Worm (Caenorhabditis elegans) whole organism, L1 larva: ENCODE data around the gene C49F8.14.

ENCODE experiments used
- C04F5.9 ChIP-seq: sonication (generic microtip); optimal IDR thresholded peaks from 2 replicates; lab custom pipeline; 2016; ENCODE audit warnings: missing genetic modification characterization, missing compliant biosample characterization
- C34B4.2 ChIP-seq: sonication (generic microtip); optimal IDR thresholded peaks from 2 replicates; lab custom pipeline; 2017; ENCODE audit warnings: mild to moderate bottlenecking, missing genetic modification characterization, missing compliant biosample characterization
- F16B12.6 ChIP-seq: fragments of 150-350 bp; optimal IDR thresholded peaks from 2 replicates; lab custom pipeline; 2014; ENCODE audit warnings: missing biosample characterization, missing genetic modification characterization
- aha-1 ChIP-seq: fragments of 150-350 bp; optimal IDR thresholded peaks from 2 replicates; lab custom pipeline; 2014; ENCODE audit warnings: missing biosample characterization, missing genetic modification characterization
- ceh-63 ChIP-seq: fragments of 200-800 bp; sonication (Bioruptor generic); optimal IDR thresholded peaks from 2 replicates; lab custom pipeline; 2018; ENCODE audit warnings: mild to moderate bottlenecking, missing genetic modification characterization, missing compliant biosample characterization
- ceh-8 ChIP-seq: fragments of 200-800 bp; sonication (Bioruptor generic); optimal IDR thresholded peaks from 2 replicates; lab custom pipeline; 2018; ENCODE audit warnings: mild to moderate bottlenecking, missing genetic modification characterization, moderate library complexity, missing compliant biosample characterization
- ceh-82 ChIP-seq, 3 experiments: fragments of 150-350 bp in 1 of 3; sonication (generic microtip) in 2 of 3; optimal IDR thresholded peaks; 2 replicates each; lab custom pipeline; 2014 to 2017; ENCODE audit warnings: missing biosample characterization in 3 of 3, missing genetic modification characterization in 3 of 3
- ceh-90 ChIP-seq: sonication (generic microtip); optimal IDR thresholded peaks from 2 replicates; lab custom pipeline; 2016; ENCODE audit warnings: missing genetic modification characterization, missing compliant biosample characterization
- dsc-1 ChIP-seq: sonication (generic microtip); optimal IDR thresholded peaks from 2 replicates; lab custom pipeline; 2016; ENCODE audit warnings: mild to moderate bottlenecking, missing genetic modification characterization, missing compliant biosample characterization
- efl-1 ChIP-seq, 4 experiments: fragments of 150-350 bp; optimal IDR thresholded peaks in 3 of 4; peaks in 1 of 4; 1 replicate in 1 of 4; 2 replicates in 3 of 4; lab custom pipeline; 2014; ENCODE audit warnings: missing biosample characterization in 2 of 4, missing genetic modification characterization in 2 of 4, missing genetic modification reagents in 2 of 4
- efl-3 ChIP-seq: fragments of 200-800 bp; sonication (Bioruptor generic); optimal IDR thresholded peaks from 2 replicates; lab custom pipeline; 2018; ENCODE audit warnings: mild to moderate bottlenecking, missing genetic modification characterization, missing compliant biosample characterization
- egl-13 ChIP-seq: sonication (generic microtip); optimal IDR thresholded peaks from 2 replicates; lab custom pipeline; 2016; ENCODE audit warnings: missing genotype, missing genetic modification reagents, missing genetic modification characterization, missing compliant biosample characterization
- elt-2 ChIP-seq: sonication (generic microtip); optimal IDR thresholded peaks from 2 replicates; lab custom pipeline; 2016; ENCODE audit warnings: missing genetic modification characterization, mild to moderate bottlenecking, inconsistent platforms, missing compliant biosample characterization, missing genetic modification reagents
- fkh-10 ChIP-seq: sonication (generic microtip); optimal IDR thresholded peaks from 2 replicates; lab custom pipeline; 2017; ENCODE audit warnings: missing biosample characterization, missing genetic modification reagents, missing genetic modification characterization
- fkh-4 ChIP-seq: sonication (generic microtip); optimal IDR thresholded peaks from 2 replicates; lab custom pipeline; 2016; ENCODE audit warnings: missing compliant biosample characterization, missing genetic modification characterization, borderline replicate concordance
- irx-1 ChIP-seq: sonication (generic microtip); optimal IDR thresholded peaks from 2 replicates; lab custom pipeline; 2016; ENCODE audit warnings: missing genetic modification characterization, missing compliant biosample characterization
- jun-1 ChIP-seq: fragments of 150-350 bp; optimal IDR thresholded peaks from 2 replicates; lab custom pipeline; 2014; ENCODE audit warnings: missing biosample characterization, missing genetic modification reagents, missing genetic modification characterization
- lin-14 ChIP-seq: fragments of 200-800 bp; sonication (Bioruptor generic); optimal IDR thresholded peaks from 2 replicates; lab custom pipeline; 2018; ENCODE audit warnings: mild to moderate bottlenecking, missing genetic modification characterization, moderate library complexity, missing compliant biosample characterization
- lin-15B ChIP-seq: fragments of 150-350 bp; sonication (generic microtip); optimal IDR thresholded peaks from 3 replicates; lab custom pipeline; 2014; ENCODE audit warnings: missing biosample characterization, missing genetic modification characterization
- lsy-2 ChIP-seq, 2 experiments: fragments of 150-350 bp; optimal IDR thresholded peaks; 2 replicates each; lab custom pipeline; 2014; ENCODE audit warnings: missing biosample characterization in 2 of 2, missing genetic modification characterization in 2 of 2
- mab-9 ChIP-seq: fragments of 200-800 bp; sonication (Bioruptor generic); IDR thresholded peaks from 2 replicates; pipeline ENCODE4 v1.3.6; 2022; ENCODE audit warnings: missing genetic modification reagents, missing genetic modification characterization, missing compliant biosample characterization
- mdl-1 ChIP-seq, 2 experiments: fragments of 150-350 bp; optimal IDR thresholded peaks; 2 replicates each; lab custom pipeline; 2014 to 2017; ENCODE audit warnings: missing biosample characterization in 2 of 2, missing genetic modification characterization in 2 of 2, inconsistent platforms in 1 of 2
- nhr-11 ChIP-seq: fragments of 150-350 bp; optimal IDR thresholded peaks from 2 replicates; lab custom pipeline; 2014; ENCODE audit warnings: missing biosample characterization, missing genetic modification characterization
- nhr-19 ChIP-seq: fragments of 200-800 bp; sonication (Bioruptor generic); conservative IDR thresholded peaks from 2 replicates; pipeline ENCODE4 v1.3.6; 2022; ENCODE audit warnings: missing genetic modification characterization, missing compliant biosample characterization
- nhr-20 ChIP-seq: sonication (generic microtip); optimal IDR thresholded peaks from 2 replicates; lab custom pipeline; 2016; ENCODE audit warnings: mild to moderate bottlenecking, missing genetic modification characterization, missing compliant biosample characterization
- nhr-237 ChIP-seq: fragments of 150-350 bp; optimal IDR thresholded peaks from 2 replicates; lab custom pipeline; 2014; ENCODE audit warnings: missing biosample characterization, missing genetic modification characterization
- nhr-47 ChIP-seq: sonication (generic microtip); optimal IDR thresholded peaks from 2 replicates; lab custom pipeline; 2016; ENCODE audit warnings: mild to moderate bottlenecking, missing genetic modification characterization, moderate library complexity, missing compliant biosample characterization
- nhr-71 ChIP-seq: sonication (generic microtip); optimal IDR thresholded peaks from 2 replicates; lab custom pipeline; 2016; ENCODE audit warnings: mild to moderate bottlenecking, missing genetic modification characterization, moderate library complexity, missing compliant biosample characterization
- nhr-76 ChIP-seq: sonication (generic microtip); optimal IDR thresholded peaks from 2 replicates; lab custom pipeline; 2017; ENCODE audit warnings: missing biosample characterization, missing genetic modification characterization
- nhr-85 ChIP-seq: sonication (generic microtip); peaks from one replicate; lab custom pipeline; 2016; ENCODE audit warnings: missing genetic modification characterization, inconsistent platforms, missing compliant biosample characterization
- nhr-90 ChIP-seq: sonication (generic microtip); optimal IDR thresholded peaks from 2 replicates; lab custom pipeline; 2016; ENCODE audit warnings: mild to moderate bottlenecking, missing genetic modification characterization, missing compliant biosample characterization; ENCODE audit not compliant: poor library complexity
- pag-3 ChIP-seq: sonication (generic microtip); optimal IDR thresholded peaks from 2 replicates; lab custom pipeline; 2017; ENCODE audit warnings: missing genetic modification characterization, mild to moderate bottlenecking, missing compliant biosample characterization, antibody characterized with exemption, borderline replicate concordance; ENCODE audit not compliant: insufficient read depth
- pax-3 ChIP-seq: fragments of 200-800 bp; sonication (Bioruptor generic); optimal IDR thresholded peaks from 2 replicates; lab custom pipeline; 2018; ENCODE audit warnings: mild to moderate bottlenecking, missing genetic modification characterization, moderate library complexity, missing compliant biosample characterization
- rnt-1 ChIP-seq: sonication (generic microtip); optimal IDR thresholded peaks from 2 replicates; lab custom pipeline; 2016; ENCODE audit warnings: mild to moderate bottlenecking, missing genetic modification characterization, moderate library complexity, missing compliant biosample characterization
- snpc-4 ChIP-seq: fragments of 150-350 bp; optimal IDR thresholded peaks from 2 replicates; lab custom pipeline; 2014; ENCODE audit warnings: missing biosample characterization, missing genetic modification characterization
- snu-23 ChIP-seq: sonication (generic microtip); optimal IDR thresholded peaks from 2 replicates; lab custom pipeline; 2016; ENCODE audit warnings: missing genetic modification characterization, missing compliant biosample characterization
- sup-37 ChIP-seq: fragments of 200-800 bp; sonication (Bioruptor generic); optimal IDR thresholded peaks from 2 replicates; lab custom pipeline; 2018; ENCODE audit warnings: mild to moderate bottlenecking, missing genetic modification characterization, missing compliant biosample characterization
- tbx-2 ChIP-seq: sonication (generic microtip); optimal IDR thresholded peaks from 2 replicates; lab custom pipeline; 2016; ENCODE audit warnings: missing genetic modification characterization, missing compliant biosample characterization
- unc-130 ChIP-seq: fragments of 150-350 bp; optimal IDR thresholded peaks from 2 replicates; lab custom pipeline; 2017; ENCODE audit warnings: missing biosample characterization, missing genetic modification characterization, inconsistent platforms
- unc-30 ChIP-seq: sonication (generic microtip); optimal IDR thresholded peaks from 2 replicates; lab custom pipeline; 2017; ENCODE audit warnings: missing biosample characterization, missing genetic modification characterization
- vab-15 ChIP-seq: sonication (generic microtip); optimal IDR thresholded peaks from 2 replicates; lab custom pipeline; 2017; ENCODE audit warnings: missing genotype, mild to moderate bottlenecking, missing genetic modification characterization, missing compliant biosample characterization
- zag-1 ChIP-seq: fragments of 150-350 bp; optimal IDR thresholded peaks from 2 replicates; lab custom pipeline; 2014; ENCODE audit warnings: missing biosample characterization, missing genetic modification characterization
- ztf-11 ChIP-seq, 2 experiments: sonication (generic microtip); optimal IDR thresholded peaks; 2 replicates each; lab custom pipeline; 2016 to 2017; ENCODE audit warnings: missing genetic modification characterization in 2 of 2, missing biosample characterization in 1 of 2, missing compliant biosample characterization in 1 of 2

Gene C49F8.14

ce11 chrX:13337000-13337399 lies 39.7 kb downstream of the C49F8.14 start:
- peak in 1 of 3 experiments; percentile 27 for TF ChIP-seq ceh-82 (tag; optimal IDR thresholded peaks at IDR 0.05; lab: Kevin White, UChicago)
- TF ChIP-seq snu-23 (GFP tag; lab: Kevin White, UChicago), result peak; percentile 59
- no peak for TF ChIP-seq lin-15B (tag; lab: Kevin White, UChicago)
- no peak for TF ChIP-seq C34B4.2 (tag; lab: Kevin White, UChicago)
- TF ChIP-seq pag-3 (tag; lab: Kevin White, UChicago), result no peak
- peak; percentile 5 for TF ChIP-seq nhr-47
- peak; percentile 20; the same call in 1 of the 2 replicates for TF ChIP-seq mab-9 (GFP tag; lab: Robert Waterston, UW)
- TF ChIP-seq fkh-4 (tag; lab: Kevin White, UChicago), result no peak
- TF ChIP-seq egl-13 (tag; lab: Kevin White, UChicago), result no peak
- no peak for TF ChIP-seq zag-1 (tag; lab: Kevin White, UChicago)
- peak; percentile 85 for TF ChIP-seq lin-14
- peak; percentile 70 for TF ChIP-seq rnt-1
- no peak for TF ChIP-seq ztf-11 (tag; optimal IDR thresholded peaks at IDR 0.05; lab: Kevin White, UChicago)
- peak; percentile 84 for TF ChIP-seq nhr-71 (tag; lab: Kevin White, UChicago)
- TF ChIP-seq jun-1 (tag; lab: Kevin White, UChicago), result no peak
- TF ChIP-seq unc-30, result no peak
- TF ChIP-seq lsy-2 (tag; optimal IDR thresholded peaks at IDR 0.05; lab: Kevin White, UChicago), result peak in 1 of 2 experiments; percentile 50
- no peak for TF ChIP-seq aha-1 (tag; lab: Kevin White, UChicago)
- peak; percentile 54 for TF ChIP-seq nhr-19 (GFP tag; lab: Robert Waterston, UW)
- TF ChIP-seq vab-15 (tag; lab: Kevin White, UChicago), result peak; percentile 43
- no peak for TF ChIP-seq ceh-90 (tag; lab: Kevin White, UChicago)
- TF ChIP-seq sup-37 (GFP tag; lab: Kevin White, UChicago), result no peak
- TF ChIP-seq fkh-10 (GFP tag; lab: Kevin White, UChicago), result no peak
- peak; percentile 40 for TF ChIP-seq dsc-1
- no peak for TF ChIP-seq F16B12.6 (tag; lab: Kevin White, UChicago)
- TF ChIP-seq efl-1 (optimal IDR thresholded peaks at IDR 0.05; lab: Kevin White, UChicago), result peak in 1 of 2 experiments; percentile 0
- TF ChIP-seq efl-1 (GFP tag; optimal IDR thresholded peaks at IDR 0.05 in 1 of 2; lab: Kevin White, UChicago), result peak in 1 of 2 experiments; percentile 19
- no peak for TF ChIP-seq pax-3 (tag; lab: Kevin White, UChicago)
- TF ChIP-seq nhr-85 (tag; lab: Kevin White, UChicago), result no peak
- TF ChIP-seq snpc-4 (tag; lab: Kevin White, UChicago), result no peak
- TF ChIP-seq nhr-20 (tag; lab: Kevin White, UChicago), result peak; percentile 50
- TF ChIP-seq nhr-90 (tag; lab: Kevin White, UChicago), result no peak
- peak; percentile 35 for TF ChIP-seq unc-130 (tag; lab: Kevin White, UChicago)
- TF ChIP-seq tbx-2 (tag; lab: Kevin White, UChicago), result peak; percentile 47
- TF ChIP-seq mdl-1 (tag; optimal IDR thresholded peaks at IDR 0.05; lab: Kevin White, UChicago), result peak in 1 of 2 experiments; percentile 70
- no peak for TF ChIP-seq nhr-76 (tag; lab: Kevin White, UChicago)
- no peak for TF ChIP-seq irx-1 (tag; lab: Kevin White, UChicago)

DNA sequence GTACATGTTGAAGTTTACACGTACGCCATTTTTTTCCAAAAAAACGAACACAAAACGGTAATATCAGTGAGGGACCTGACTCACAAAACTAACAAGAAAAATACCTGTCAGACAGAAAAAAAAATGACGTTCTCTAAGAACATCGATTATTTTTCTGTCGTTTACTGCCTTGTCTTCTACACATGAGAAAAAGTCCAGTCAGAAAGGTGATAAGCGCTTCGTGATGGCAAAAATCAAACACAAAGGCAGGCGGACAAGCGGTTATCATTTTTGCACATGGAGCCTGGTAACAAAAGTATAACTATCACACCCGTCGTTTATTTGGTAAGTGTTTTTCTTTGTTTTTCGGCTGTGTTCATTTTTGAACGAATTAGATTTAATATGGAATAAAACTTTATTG lies 42.9 kb downstream of the C49F8.14 start, which contains the start of gene F46G10.4:
TSS of gene F46G10.4 (plus strand) at position 212 of the 400 bp plus-strand sequence.
- TF ChIP-seq ceh-63 (GFP tag; lab: Kevin White, UChicago) (no peak), elt-2 (tag; lab: Kevin White, UChicago) (peak; percentile 23)
- TF ChIP-seq, all 84 proteins: peak for 1

- TF ChIP-seq ceh-90 (tag; lab: Kevin White, UChicago) (no peak), ztf-11 (tag; optimal IDR thresholded peaks at IDR 0.05; lab: Kevin White, UChicago) (no peak), ceh-8 (no peak), efl-3 (GFP tag; lab: Kevin White, UChicago) (no peak), efl-1 (optimal IDR thresholded peaks at IDR 0.05; lab: Kevin White, UChicago) (no peak), efl-1 (GFP tag; optimal IDR thresholded peaks at IDR 0.05 in 1 of 2; lab: Kevin White, UChicago) (no peak), nhr-11 (tag; lab: Kevin White, UChicago) (no peak), C04F5.9 (no peak), nhr-237 (tag; lab: Kevin White, UChicago) (no peak), zag-1 (tag; lab: Kevin White, UChicago) (no peak), lsy-2 (tag; optimal IDR thresholded peaks at IDR 0.05; lab: Kevin White, UChicago) (no peak)
- TF ChIP-seq, all 84 proteins: peak for 0
These were observed 45.4 kb downstream of the C49F8.14 start, which contains the start of gene sir-2.3 for ce11 chrX:13331386-13331785. TSS of gene sir-2.3 (plus strand) at chrX:13331686.
